Fruit fly (Drosophila melanogaster) whole organism, embryonic: ENCODE data around the gene CG6654.

Experiments
- CG10431 ChIP-seq: fragments of 200-800 bp; sonication (Bioruptor generic); optimal IDR thresholded peaks from 3 replicates; lab custom pipeline; 2018; ENCODE audit warnings: missing biosample characterization, mild to moderate bottlenecking, missing genetic modification characterization
- CG11723 ChIP-seq: fragments of 200-800 bp; sonication (Bioruptor generic); optimal IDR thresholded peaks from 2 replicates; lab custom pipeline; 2017; ENCODE audit warnings: missing biosample characterization, mild to moderate bottlenecking, missing genetic modification characterization
- CG14050 ChIP-seq: fragments of 200-800 bp; sonication (Bioruptor generic); IDR thresholded peaks from 3 replicates; pipeline ENCODE4 v1.3.6; 2022; ENCODE audit warnings: missing biosample characterization, missing genetic modification characterization
- CG17912 ChIP-seq: fragments of 200-800 bp; sonication (Bioruptor generic); optimal IDR thresholded peaks from 2 replicates; lab custom pipeline; 2018; ENCODE audit warnings: missing biosample characterization, mild to moderate bottlenecking, missing genetic modification characterization
- CG18599 ChIP-seq: fragments of 200-800 bp; sonication (Bioruptor generic); optimal IDR thresholded peaks from 3 replicates; lab custom pipeline; 2017; ENCODE audit warnings: missing biosample characterization, missing genetic modification characterization, mild to moderate bottlenecking, moderate library complexity, missing genetic modification reagents
- CG2199 ChIP-seq: fragments of 200-800 bp; sonication (Bioruptor generic); IDR thresholded peaks from 3 replicates; pipeline ENCODE4 v1.3.6; 2022; ENCODE audit warnings: missing biosample characterization, missing genetic modification characterization
- CG3065 ChIP-seq: fragments of 200-800 bp; sonication (Bioruptor generic); optimal IDR thresholded peaks from 2 replicates; lab custom pipeline; 2016; ENCODE audit warnings: missing biosample characterization, missing genetic modification characterization
- CG4328 ChIP-seq: fragments of 200-800 bp; sonication (Bioruptor generic); optimal IDR thresholded peaks from 3 replicates; lab custom pipeline; 2017; ENCODE audit warnings: missing biosample characterization, missing genetic modification reagents, missing genetic modification characterization
- CG4360 ChIP-seq: fragments of 200-800 bp; sonication (Bioruptor generic); IDR thresholded peaks from 2 replicates; pipeline ENCODE4 v1.3.6; 2022; ENCODE audit warnings: missing biosample characterization, missing genetic modification characterization
- CG6689 ChIP-seq: fragments of 200-800 bp; sonication (Bioruptor generic); IDR thresholded peaks from 2 replicates; pipeline ENCODE4 v1.3.6; 2022; ENCODE audit warnings: missing biosample characterization, missing genetic modification characterization
- CG6813 ChIP-seq: fragments of 200-800 bp; sonication (Bioruptor generic); optimal IDR thresholded peaks from 2 replicates; lab custom pipeline; 2017; ENCODE audit warnings: missing biosample characterization, missing genetic modification characterization, mild to moderate bottlenecking, moderate library complexity, missing genetic modification reagents
- CG7271 ChIP-seq: fragments of 200-800 bp; sonication (Bioruptor generic); optimal IDR thresholded peaks from 2 replicates; lab custom pipeline; 2018; ENCODE audit warnings: missing biosample characterization, mild to moderate bottlenecking, missing genetic modification characterization, moderate library complexity
- CG7839 ChIP-seq: fragments of 200-800 bp; sonication (Bioruptor generic); optimal IDR thresholded peaks from 3 replicates; lab custom pipeline; 2018; ENCODE audit warnings: missing biosample characterization, mild to moderate bottlenecking, missing genetic modification characterization, moderate library complexity
- CG7987 ChIP-seq: fragments of 200-800 bp; sonication (Bioruptor generic); optimal IDR thresholded peaks from 2 replicates; lab custom pipeline; 2018; ENCODE audit warnings: missing biosample characterization, mild to moderate bottlenecking, missing genetic modification characterization, moderate library complexity
- CG8290 ChIP-seq, 3 experiments: fragments of 200-800 bp; sonication (Bioruptor generic); optimal IDR thresholded peaks; 2 replicates each; lab custom pipeline; 2016 to 2019; ENCODE audit warnings: missing biosample characterization in 3 of 3, missing genetic modification characterization in 3 of 3, mild to moderate bottlenecking in 2 of 3, moderate library complexity in 1 of 3
- CG9876 ChIP-seq: fragments of 200-800 bp; sonication (Bioruptor generic); optimal IDR thresholded peaks from 2 replicates; lab custom pipeline; 2016; ENCODE audit warnings: missing biosample characterization, missing genetic modification characterization
- CrebB ChIP-seq: fragments of 200-800 bp; sonication (Bioruptor generic); optimal IDR thresholded peaks from 3 replicates; lab custom pipeline; 2018; ENCODE audit warnings: missing biosample characterization, mild to moderate bottlenecking, missing genetic modification characterization
- Dfd ChIP-seq, 2 experiments: fragments of >200 bp; optimal IDR thresholded peaks; 2 replicates each; lab custom pipeline; 2017; ENCODE audit warnings: missing biosample characterization in 2 of 2, missing genetic modification characterization in 2 of 2
- Doc2 ChIP-seq: fragments of 200-800 bp; sonication (Bioruptor generic); IDR thresholded peaks from 2 replicates; pipeline ENCODE4 v1.3.6; 2022; ENCODE audit warnings: missing biosample characterization, missing genetic modification characterization
- Doc3 ChIP-seq: fragments of 200-800 bp; sonication (Bioruptor generic); IDR thresholded peaks from 3 replicates; pipeline ENCODE4 v1.3.6; 2022; ENCODE audit warnings: missing biosample characterization, missing genetic modification characterization; ENCODE audit not compliant: partially characterized antibody
- Myb ChIP-seq: fragments of 200-800 bp; sonication (Bioruptor generic); optimal IDR thresholded peaks from 2 replicates; lab custom pipeline; 2016; ENCODE audit warnings: missing biosample characterization, missing genetic modification characterization
- PHDP ChIP-seq: fragments of 200-800 bp; sonication (Bioruptor generic); optimal IDR thresholded peaks from 3 replicates; lab custom pipeline; 2018; ENCODE audit warnings: missing biosample characterization, mild to moderate bottlenecking, missing genetic modification characterization, moderate library complexity
- Pdp1 ChIP-seq, 2 experiments: fragments of 200-800 bp; sonication (Bioruptor generic); optimal IDR thresholded peaks; 3 replicates each; lab custom pipeline; 2016; ENCODE audit warnings: missing biosample characterization in 2 of 2, missing genetic modification characterization in 2 of 2, mild to moderate bottlenecking in 1 of 2, moderate library complexity in 1 of 2
- Rx ChIP-seq: fragments of 200-800 bp; sonication (Bioruptor generic); IDR thresholded peaks from 2 replicates; pipeline ENCODE4 v1.3.6; 2022; ENCODE audit warnings: missing biosample characterization, missing genetic modification characterization
- Side ChIP-seq: fragments of 200-800 bp; sonication (Bioruptor generic); optimal IDR thresholded peaks from 2 replicates; lab custom pipeline; 2016; ENCODE audit warnings: missing biosample characterization, missing genetic modification characterization
- Tbp ChIP-seq: fragments of >200 bp; optimal IDR thresholded peaks from 2 replicates; lab custom pipeline; 2018; ENCODE audit warnings: missing biosample characterization, missing genetic modification characterization
- Xrp1 ChIP-seq: fragments of 200-800 bp; sonication (Bioruptor generic); IDR thresholded peaks from 2 replicates; pipeline ENCODE4 v1.3.6; 2022; ENCODE audit warnings: missing biosample characterization, missing genetic modification characterization
- amos ChIP-seq: fragments of 200-800 bp; sonication (Bioruptor generic); IDR thresholded peaks from 2 replicates; pipeline ENCODE4 v1.3.6; 2022; ENCODE audit warnings: missing biosample characterization, missing genetic modification characterization; ENCODE audit not compliant: partially characterized antibody
- ara ChIP-seq: fragments of 200-800 bp; sonication (Bioruptor generic); IDR thresholded peaks from 2 replicates; pipeline ENCODE4 v1.3.6; 2022; ENCODE audit warnings: missing biosample characterization, missing genetic modification characterization
- ci ChIP-seq: fragments of 200-800 bp; sonication (Bioruptor generic); IDR thresholded peaks from 3 replicates; pipeline ENCODE4 v1.3.6; 2022; ENCODE audit warnings: missing biosample characterization, missing genetic modification characterization
- emc ChIP-seq: fragments of 200-800 bp; sonication (Bioruptor generic); optimal IDR thresholded peaks from 2 replicates; lab custom pipeline; 2016; ENCODE audit warnings: missing biosample characterization, missing genetic modification characterization
- eyg ChIP-seq: fragments of 200-800 bp; sonication (Bioruptor generic); optimal IDR thresholded peaks from 3 replicates; lab custom pipeline; 2016; ENCODE audit warnings: missing biosample characterization, missing genetic modification characterization
- gce ChIP-seq: fragments of 200-800 bp; sonication (Bioruptor generic); IDR thresholded peaks from 3 replicates; pipeline ENCODE4 v1.3.6; 2022; ENCODE audit warnings: missing biosample characterization, missing genetic modification characterization
- hb ChIP-seq: fragments of 200-800 bp; sonication (Bioruptor generic); IDR thresholded peaks from 3 replicates; pipeline ENCODE4 v1.3.6; 2022; ENCODE audit warnings: missing biosample characterization, missing genetic modification characterization; ENCODE audit not compliant: partially characterized antibody
- hkb ChIP-seq, 2 experiments: fragments of 200-800 bp in 1 of 2; fragments of >200 bp in 1 of 2; sonication (Bioruptor generic) in 1 of 2; IDR thresholded peaks in 1 of 2; optimal IDR thresholded peaks in 1 of 2; 2 replicates each; pipeline versions ENCODE4 v1.3.6 to Lab custom; 2017 to 2022; ENCODE audit warnings: missing biosample characterization in 1 of 2, missing genetic modification characterization in 1 of 2
- lab ChIP-seq: fragments of 200-800 bp; sonication (Bioruptor generic); optimal IDR thresholded peaks from 3 replicates; lab custom pipeline; 2017; ENCODE audit warnings: missing biosample characterization, missing genetic modification characterization, mild to moderate bottlenecking, moderate library complexity, missing genetic modification reagents
- lbe ChIP-seq: fragments of 200-800 bp; sonication (Bioruptor generic); optimal IDR thresholded peaks from 2 replicates; lab custom pipeline; 2016; ENCODE audit warnings: missing biosample characterization, mild to moderate bottlenecking, missing genetic modification characterization
- odd ChIP-seq: fragments of 200-800 bp; sonication (Bioruptor generic); optimal IDR thresholded peaks from 2 replicates; lab custom pipeline; 2017; ENCODE audit warnings: missing biosample characterization, mild to moderate bottlenecking, missing genetic modification characterization
- pzg ChIP-seq: fragments of 200-800 bp; sonication (Bioruptor generic); optimal IDR thresholded peaks from 3 replicates; lab custom pipeline; 2018; ENCODE audit warnings: missing biosample characterization, mild to moderate bottlenecking, missing genetic modification characterization, moderate library complexity
- sc ChIP-seq, 3 experiments: fragments of >200 bp in 2 of 3; fragments of 200-800 bp in 1 of 3; sonication (Bioruptor generic) in 1 of 3; optimal IDR thresholded peaks; 2 replicates in 2 of 3; 3 replicates in 1 of 3; lab custom pipeline; 2017; ENCODE audit warnings: mild to moderate bottlenecking in 1 of 3, missing biosample characterization in 1 of 3, missing genetic modification characterization in 1 of 3, missing genetic modification reagents in 1 of 3
- ssp ChIP-seq: fragments of 200-800 bp; sonication (Bioruptor generic); IDR thresholded peaks from 2 replicates; pipeline ENCODE4 v1.3.6; 2022; ENCODE audit warnings: missing biosample characterization, missing genetic modification characterization
- stwl ChIP-seq: fragments of 200-800 bp; sonication (Bioruptor generic); optimal IDR thresholded peaks from 3 replicates; lab custom pipeline; 2018; ENCODE audit warnings: missing biosample characterization, mild to moderate bottlenecking, missing genetic modification characterization, moderate library complexity
- sug ChIP-seq: fragments of 200-800 bp; optimal IDR thresholded peaks from 2 replicates; lab custom pipeline; 2019; ENCODE audit warnings: missing biosample characterization, mild to moderate bottlenecking, missing genetic modification characterization, moderate library complexity
- ttk ChIP-seq: fragments of 200-800 bp; sonication (Bioruptor generic); IDR thresholded peaks from 2 replicates; pipeline ENCODE4 v2.1.2; 2022; ENCODE audit warnings: missing biosample characterization, missing genetic modification characterization
- tup ChIP-seq: fragments of 200-800 bp; sonication (Bioruptor generic); optimal IDR thresholded peaks from 2 replicates; lab custom pipeline; 2016; ENCODE audit warnings: missing biosample characterization, mild to moderate bottlenecking, missing genetic modification characterization, moderate library complexity
- vvl ChIP-seq: fragments of 200-800 bp; sonication (Bioruptor generic); IDR thresholded peaks from 2 replicates; pipeline ENCODE4 v1.3.6; 2022; ENCODE audit warnings: missing biosample characterization, missing genetic modification characterization
- wdn ChIP-seq: fragments of 200-800 bp; sonication (Bioruptor generic); IDR thresholded peaks from 2 replicates; pipeline ENCODE4 v1.3.6; 2022; ENCODE audit warnings: missing biosample characterization, missing genetic modification characterization

The CG6654 gene

DNA sequence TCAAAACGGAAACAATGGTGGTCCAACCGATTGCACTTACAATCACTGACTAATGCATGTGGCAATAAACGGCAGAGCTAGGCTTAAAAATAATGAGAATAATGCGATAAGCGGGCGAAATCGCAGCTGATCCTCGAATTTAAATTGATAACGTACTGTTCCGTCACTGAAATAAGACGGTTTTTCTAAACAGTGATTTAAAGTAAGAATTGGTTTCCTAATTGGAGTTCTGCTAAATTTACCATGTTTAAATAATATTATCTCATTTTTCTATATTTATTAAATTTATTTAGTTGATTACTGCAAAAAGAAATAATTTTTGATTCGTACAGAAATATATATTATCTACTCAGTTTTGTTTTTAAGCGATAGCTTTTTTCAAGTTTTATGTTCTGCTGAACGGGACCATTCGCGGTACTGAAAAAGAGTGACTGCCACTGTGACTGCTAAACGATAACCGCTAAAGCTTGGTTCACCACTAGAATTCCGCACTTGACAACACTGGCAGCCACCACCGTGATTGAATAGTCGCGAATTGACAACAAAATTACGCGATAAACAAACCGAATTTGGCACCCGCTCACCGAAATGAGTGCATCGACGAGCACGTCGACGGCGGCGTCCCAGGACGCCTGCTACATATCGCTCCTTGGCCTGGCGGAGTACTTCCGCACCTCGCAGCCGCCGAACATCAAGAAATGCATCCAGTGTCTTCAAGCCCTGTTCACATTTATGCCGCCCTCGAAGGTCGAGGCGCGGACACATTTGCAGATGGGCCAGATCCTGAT lies 4.6 kb downstream of the CG6654 start, which contains the start of the genes Spn88Eb and Mau2 (continued):
- peak; percentile 43 for TF ChIP-seq CG4328 (GFP tag; lab: Kevin White, UChicago)
- peak; percentile 58 for TF ChIP-seq CG9876 (GFP tag; lab: Kevin White, UChicago)
- no peak for TF ChIP-seq Doc2 (GFP tag; lab: Robert Waterston, UW)
- TF ChIP-seq vvl (GFP tag; lab: Robert Waterston, UW) = peak; percentile 83
- TF ChIP-seq amos = peak; percentile 79
- TF ChIP-seq CrebB (tag; lab: Kevin White, UChicago) = peak; percentile 22
- peak; percentile 68 for TF ChIP-seq stwl (tag; lab: Kevin White, UChicago)
- no peak for TF ChIP-seq Dfd (GFP tag; optimal IDR thresholded peaks at IDR 0.05; lab: Kevin White, UChicago)
- TF ChIP-seq odd (GFP tag; lab: Kevin White, UChicago) = no peak
- TF ChIP-seq ara = peak; percentile 43; the same call in 1 of the 2 replicates
- no peak for TF ChIP-seq emc (GFP tag; lab: Kevin White, UChicago)
- TF ChIP-seq CG7839 = no peak
- no peak for TF ChIP-seq lab
- TF ChIP-seq CG3065 (GFP tag; lab: Kevin White, UChicago) = no peak
- TF ChIP-seq Rx (GFP tag; lab: Robert Waterston, UW) = peak; percentile 67
- TF ChIP-seq hb (GFP tag; lab: Robert Waterston, UW) = no peak
- peak; percentile 33 for TF ChIP-seq PHDP
- TF ChIP-seq Tbp (GFP tag; lab: Kevin White, UChicago) = no peak
- TF ChIP-seq sug = peak; percentile 80
- TF ChIP-seq CG10431 (GFP tag; lab: Kevin White, UChicago) = no peak
- peak; percentile 88 for TF ChIP-seq pzg (GFP tag; lab: Kevin White, UChicago)
- peak; percentile 68 for TF ChIP-seq ttk
- TF ChIP-seq Side (GFP tag; lab: Kevin White, UChicago) = peak; percentile 20
- TF ChIP-seq CG7987 (GFP tag; lab: Kevin White, UChicago) = peak; percentile 10
- peak; percentile 55; the same call in 2 of the 3 replicates for TF ChIP-seq Doc3
- peak; percentile 35 to 73 for TF ChIP-seq Pdp1 (GFP tag; optimal IDR thresholded peaks at IDR 0.05; lab: Kevin White, UChicago)
- peak; percentile 82 for TF ChIP-seq ssp (GFP tag; lab: Robert Waterston, UW)
- TF ChIP-seq eyg (GFP tag; lab: Kevin White, UChicago) = peak; percentile 37
- TF ChIP-seq CG8290 (GFP tag; optimal IDR thresholded peaks at IDR 0.05; lab: Kevin White, UChicago) = peak; percentile 55
- peak in 1 of 2 experiments; percentile 53 for TF ChIP-seq CG8290 (tag; optimal IDR thresholded peaks at IDR 0.05; lab: Kevin White, UChicago)
- no peak for TF ChIP-seq hkb (optimal IDR thresholded peaks at IDR 0.05; lab: Kevin White, UChicago)
- peak; percentile 19; the same call in 1 of the 2 replicates for TF ChIP-seq hkb (GFP tag; IDR thresholded peaks at IDR 0.05; lab: Robert Waterston, UW)
- TF ChIP-seq lbe (GFP tag; lab: Kevin White, UChicago) = peak; percentile 57
- peak; percentile 26 for TF ChIP-seq CG17912 (GFP tag; lab: Kevin White, UChicago)
- no peak for TF ChIP-seq CG6813
- peak; percentile 72 for TF ChIP-seq CG18599 (GFP tag; lab: Kevin White, UChicago)
- no peak for TF ChIP-seq CG4360 (GFP tag; lab: Robert Waterston, UW)
- peak; percentile 24 for TF ChIP-seq tup (GFP tag; lab: Kevin White, UChicago)
- 0 out of 3 replicates have a peak, but pooled peaks have one; percentile 40 for TF ChIP-seq CG2199 (GFP tag; lab: Robert Waterston, UW)
- no peak for TF ChIP-seq gce
- no peak for TF ChIP-seq CG7271
- TF ChIP-seq CG14050 (GFP tag; lab: Robert Waterston, UW) = peak; percentile 34; the same call in 2 of the 3 replicates
- TF ChIP-seq Xrp1 = peak; percentile 78
- peak; percentile 73 for TF ChIP-seq ci (GFP tag; lab: Robert Waterston, UW)
- TF ChIP-seq Myb (GFP tag; lab: Kevin White, UChicago) = peak; percentile 55
- no peak for TF ChIP-seq sc (optimal IDR thresholded peaks at IDR 0.05; lab: Kevin White, UChicago)
- no peak for TF ChIP-seq sc (GFP tag; optimal IDR thresholded peaks at IDR 0.05; lab: Kevin White, UChicago)
- TF ChIP-seq wdn (GFP tag; lab: Robert Waterston, UW) = peak; percentile 76
- TF ChIP-seq CG11723 = no peak
- TF ChIP-seq CG6689 (GFP tag; lab: Robert Waterston, UW) = 0 out of 2 replicates have a peak, but pooled peaks have one; percentile 34
